Worm (Caenorhabditis elegans): ENCODE results near the gene aldo-2.

Gene aldo-2

ce11 chrIII:5855637-5856179 is 20.7 kb downstream of the aldo-2 start, which contains the start of the genes cct-6 and alh-9:
Gene cct-6, minus strand, starts transcription at chrIII:5855687.
Gene alh-9, plus strand, starts transcription at chrIII:5856018.
- peak; percentile 3 for TF ChIP-seq hmg-4 (GFP tag; optimal IDR thresholded peaks at IDR 0.05)
- TF ChIP-seq F13C5.2 (tag; optimal IDR thresholded peaks at IDR 0.05): peak; percentile 65
- TF ChIP-seq flt-1 (GFP tag; IDR thresholded peaks at IDR 0.05): no peak

- TF ChIP-seq pes-1 (GFP tag; IDR thresholded peaks at IDR 0.05) (no peak), hmg-4 (GFP tag; optimal IDR thresholded peaks at IDR 0.05) (no peak), tbx-37 (GFP tag; conservative IDR thresholded peaks at IDR 0.05) (no peak; the same call in 1 of the 2 replicates), ceh-36 (tag; optimal IDR thresholded peaks at IDR 0.05) (no peak), ceh-13 (GFP tag; optimal IDR thresholded peaks at IDR 0.05) (no peak), ama-1 (optimal IDR thresholded peaks at IDR 0.05) (no peak), tra-4 (tag; optimal IDR thresholded peaks at IDR 0.05) (no peak), ets-7 (tag; optimal IDR thresholded peaks at IDR 0.05) (no peak), hnd-1 (tag; optimal IDR thresholded peaks at IDR 0.05) (no peak), flt-1 (GFP tag; IDR thresholded peaks at IDR 0.05) (no peak), scrt-1 (GFP tag; IDR thresholded peaks at IDR 0.05) (no peak), F13C5.2 (tag; optimal IDR thresholded peaks at IDR 0.05) (no peak), B0310.2 (tag; optimal IDR thresholded peaks at IDR 0.05) (no peak), aly-1 (tag; optimal IDR thresholded peaks at IDR 0.05) (no peak), sea-1 (GFP tag; conservative IDR thresholded peaks at IDR 0.05) (no peak), hmbx-1 (tag; optimal IDR thresholded peaks at IDR 0.05) (no peak)
Measured at ce11 chrIII:5853240-5853639, 23.2 kb downstream of the aldo-2 start, which contains the start of gene ddx-23. Gene ddx-23, minus strand, starts transcription at chrIII:5853269.

ce11 chrIII:5846412-5846811 is 30.0 kb downstream of the aldo-2 start:
- TF ChIP-seq flt-1 (GFP tag; IDR thresholded peaks at IDR 0.05): no peak
- TF ChIP-seq tbx-11 (GFP tag; IDR thresholded peaks at IDR 0.05): no peak

ce11 chrIII:5845483-5845882 is 30.9 kb downstream of the aldo-2 start:
- TF ChIP-seq hmg-4 (GFP tag; optimal IDR thresholded peaks at IDR 0.05) (no peak), sea-1 (GFP tag; conservative IDR thresholded peaks at IDR 0.05) (no peak), F13C5.2 (tag; optimal IDR thresholded peaks at IDR 0.05) (no peak), pes-1 (GFP tag; IDR thresholded peaks at IDR 0.05) (no peak), aly-1 (tag; optimal IDR thresholded peaks at IDR 0.05) (no peak), B0310.2 (tag; optimal IDR thresholded peaks at IDR 0.05) (no peak), ceh-36 (tag; optimal IDR thresholded peaks at IDR 0.05) (no peak), ets-7 (tag; optimal IDR thresholded peaks at IDR 0.05) (no peak), ceh-13 (GFP tag; optimal IDR thresholded peaks at IDR 0.05) (no peak), hnd-1 (tag; optimal IDR thresholded peaks at IDR 0.05) (no peak), tra-4 (tag; optimal IDR thresholded peaks at IDR 0.05) (no peak), ama-1 (optimal IDR thresholded peaks at IDR 0.05) (no peak), tbx-11 (GFP tag; IDR thresholded peaks at IDR 0.05) (no peak), scrt-1 (GFP tag; IDR thresholded peaks at IDR 0.05) (no peak), flt-1 (GFP tag; IDR thresholded peaks at IDR 0.05) (no peak), tbx-37 (GFP tag; conservative IDR thresholded peaks at IDR 0.05) (no peak)

- no peak for TF ChIP-seq ceh-36 (tag; optimal IDR thresholded peaks at IDR 0.05)
- TF ChIP-seq hmg-4 (GFP tag; optimal IDR thresholded peaks at IDR 0.05): peak; percentile 12
Measured at ce11 chrIII:5843662-5844061, 32.8 kb downstream of the aldo-2 start.

ce11 chrIII:5842920-5843319 is 33.5 kb downstream of the aldo-2 start:
- TF ChIP-seq hnd-1 (tag; optimal IDR thresholded peaks at IDR 0.05): no peak
- TF ChIP-seq aly-1 (tag; optimal IDR thresholded peaks at IDR 0.05): no peak
- TF ChIP-seq ceh-13 (GFP tag; optimal IDR thresholded peaks at IDR 0.05): no peak
- TF ChIP-seq tra-4 (tag; optimal IDR thresholded peaks at IDR 0.05): no peak
- no peak for TF ChIP-seq ceh-36 (tag; optimal IDR thresholded peaks at IDR 0.05)
- no peak for TF ChIP-seq pes-1 (GFP tag; IDR thresholded peaks at IDR 0.05)
- no peak for TF ChIP-seq hmg-4 (GFP tag; optimal IDR thresholded peaks at IDR 0.05)
- TF ChIP-seq B0310.2 (tag; optimal IDR thresholded peaks at IDR 0.05): no peak
- TF ChIP-seq sea-1 (GFP tag; conservative IDR thresholded peaks at IDR 0.05): no peak
- TF ChIP-seq F13C5.2 (tag; optimal IDR thresholded peaks at IDR 0.05): no peak
- no peak for TF ChIP-seq tbx-37 (GFP tag; conservative IDR thresholded peaks at IDR 0.05)
- TF ChIP-seq hmbx-1 (tag; optimal IDR thresholded peaks at IDR 0.05): no peak

ce11 chrIII:5841676-5842075 is 34.7 kb downstream of the aldo-2 start:
- no peak for TF ChIP-seq aly-1 (tag; optimal IDR thresholded peaks at IDR 0.05)

ce11 chrIII:5840815-5841573 is 35.4 kb downstream of the aldo-2 start:
- no peak for TF ChIP-seq aly-1 (tag; optimal IDR thresholded peaks at IDR 0.05)
- no peak for TF ChIP-seq B0310.2 (tag; optimal IDR thresholded peaks at IDR 0.05)
- TF ChIP-seq scrt-1 (GFP tag; IDR thresholded peaks at IDR 0.05): no peak
- TF ChIP-seq ets-7 (tag; optimal IDR thresholded peaks at IDR 0.05): no peak
- TF ChIP-seq hnd-1 (tag; optimal IDR thresholded peaks at IDR 0.05): no peak
- TF ChIP-seq flt-1 (GFP tag; IDR thresholded peaks at IDR 0.05): no peak
- TF ChIP-seq pes-1 (GFP tag; IDR thresholded peaks at IDR 0.05): no peak
- no peak for TF ChIP-seq ceh-36 (tag; optimal IDR thresholded peaks at IDR 0.05)
- TF ChIP-seq hmg-4 (GFP tag; optimal IDR thresholded peaks at IDR 0.05): no peak
- TF ChIP-seq hmbx-1 (tag; optimal IDR thresholded peaks at IDR 0.05): no peak
- no peak for TF ChIP-seq F13C5.2 (tag; optimal IDR thresholded peaks at IDR 0.05)

Data from whole organism, early embryonic.